Worm (Caenorhabditis elegans) whole organism, early embryonic: ENCODE results near the gene T05B4.9.

Experiments used
- flt-1 ChIP-seq: fragments of 200-800 bp; sonication (Bioruptor generic); IDR thresholded peaks from 2 replicates; pipeline ENCODE4 v1.3.6; 2022; ENCODE audit warnings: missing genetic modification characterization, missing compliant biosample characterization
- sea-1 ChIP-seq: fragments of 200-800 bp; sonication (Bioruptor generic); conservative IDR thresholded peaks from 2 replicates; pipeline ENCODE4 v1.3.6; 2022; ENCODE audit warnings: missing genetic modification characterization, missing compliant biosample characterization
- tbx-11 ChIP-seq: fragments of 200-800 bp; sonication (Bioruptor generic); IDR thresholded peaks from 2 replicates; pipeline ENCODE4 v1.3.6; 2022; ENCODE audit warnings: missing genetic modification characterization, missing compliant biosample characterization
- tbx-37 ChIP-seq: fragments of 200-800 bp; sonication (Bioruptor generic); conservative IDR thresholded peaks from 2 replicates; pipeline ENCODE4 v1.3.6; 2022; ENCODE audit warnings: missing genetic modification reagents, missing genetic modification characterization, missing compliant biosample characterization

DNA sequence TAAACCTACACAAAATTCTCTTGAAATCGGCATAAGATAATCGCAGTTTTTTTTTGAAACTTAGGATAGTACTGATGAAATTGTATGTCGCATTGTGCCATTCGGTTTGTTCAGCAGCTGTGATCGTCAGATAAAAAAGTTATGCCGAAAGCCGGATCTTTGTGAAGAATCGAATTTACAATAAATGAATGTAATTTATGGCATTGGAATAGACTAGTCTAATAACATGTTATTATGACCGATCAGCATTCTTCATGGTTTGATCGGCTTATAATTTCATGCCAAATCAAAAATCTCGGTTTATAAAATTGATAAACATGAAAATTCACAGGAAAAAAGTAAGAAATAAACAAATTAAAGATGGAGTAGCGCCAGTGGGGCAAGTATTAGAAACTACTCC is 5.7 kb downstream of the T05B4.9 start, which contains the start of gene srw-134:
- TF ChIP-seq tbx-37 (GFP tag; lab: Robert Waterston, UW) (no peak), tbx-11 (GFP tag; lab: Robert Waterston, UW) (no peak), flt-1 (GFP tag; lab: Robert Waterston, UW) (no peak), sea-1 (GFP tag; lab: Robert Waterston, UW) (no peak)
